Worm (Caenorhabditis elegans): ENCODE data around the gene dgtr-1.
A peak's percentile ranks its signal among the peaks of the same experiment; 100 is the strongest.

dgtr-1 gene

DNA sequence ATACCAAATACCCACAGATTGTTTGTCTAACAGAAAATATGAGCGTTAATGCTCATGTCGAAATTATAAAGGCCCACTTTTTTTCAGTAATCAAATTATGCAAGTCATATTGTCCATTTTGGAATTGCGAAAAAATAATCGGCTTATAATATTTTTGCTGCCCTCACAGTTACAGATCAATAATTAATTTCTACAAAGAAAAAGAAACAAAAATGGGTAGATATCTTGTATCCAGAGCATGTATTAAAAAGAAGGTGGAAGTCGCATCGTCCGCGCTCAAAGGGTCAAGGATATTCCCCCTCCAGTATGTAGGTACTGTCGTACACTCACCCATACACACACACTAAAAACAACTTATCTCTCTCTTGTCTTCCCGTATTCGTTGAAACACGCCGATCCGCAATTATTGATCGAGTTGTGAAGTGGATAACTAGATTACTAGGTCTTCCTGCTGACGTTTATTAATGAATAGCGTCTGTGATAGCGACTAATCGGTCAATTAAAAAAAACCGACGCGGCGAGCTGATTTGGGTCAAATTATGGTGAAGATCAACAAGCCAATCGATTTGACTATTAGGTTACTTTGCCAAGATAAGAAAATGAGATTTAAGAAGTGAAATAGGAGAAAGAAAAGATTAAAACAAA is 17.0 kb downstream of the dgtr-1 start:
- TF ChIP-seq klf-2 (GFP tag; conservative IDR thresholded peaks at IDR 0.05) (no peak), T22C8.4 (GFP tag; IDR thresholded peaks at IDR 0.05) (0 out of 2 replicates have a peak, but pooled peaks have one; percentile 18)

ce11 chrV:6514887-6515324 is 18.0 kb downstream of the dgtr-1 start, which contains the start of gene dpy-11:
Gene dpy-11, minus strand, starts transcription at chrV:6515240.
- TF ChIP-seq T22C8.4 (GFP tag; IDR thresholded peaks at IDR 0.05): no peak
- no peak for TF ChIP-seq ref-1 (GFP tag; conservative IDR thresholded peaks at IDR 0.05)
- TF ChIP-seq tab-1 (GFP tag; IDR thresholded peaks at IDR 0.05): no peak
- TF ChIP-seq cog-1 (tag; optimal IDR thresholded peaks at IDR 0.05): no peak
- TF ChIP-seq ztf-29 (GFP tag; IDR thresholded peaks at IDR 0.05): no peak
- no peak for TF ChIP-seq ztf-23 (GFP tag; IDR thresholded peaks at IDR 0.05)
- TF ChIP-seq flt-1 (GFP tag; IDR thresholded peaks at IDR 0.05): no peak
- no peak for TF ChIP-seq klf-2 (GFP tag; conservative IDR thresholded peaks at IDR 0.05)
- TF ChIP-seq med-1 (GFP tag; optimal IDR thresholded peaks at IDR 0.05; ENCODE audit: insufficient read depth): no peak

- TF ChIP-seq klf-2 (GFP tag; conservative IDR thresholded peaks at IDR 0.05) (no peak), ref-1 (GFP tag; conservative IDR thresholded peaks at IDR 0.05) (no peak), med-1 (GFP tag; optimal IDR thresholded peaks at IDR 0.05; ENCODE audit: insufficient read depth) (no peak), cog-1 (tag; optimal IDR thresholded peaks at IDR 0.05) (no peak)
Measured at ce11 chrV:6515344-6515743, 18.4 kb downstream of the dgtr-1 start.

DNA sequence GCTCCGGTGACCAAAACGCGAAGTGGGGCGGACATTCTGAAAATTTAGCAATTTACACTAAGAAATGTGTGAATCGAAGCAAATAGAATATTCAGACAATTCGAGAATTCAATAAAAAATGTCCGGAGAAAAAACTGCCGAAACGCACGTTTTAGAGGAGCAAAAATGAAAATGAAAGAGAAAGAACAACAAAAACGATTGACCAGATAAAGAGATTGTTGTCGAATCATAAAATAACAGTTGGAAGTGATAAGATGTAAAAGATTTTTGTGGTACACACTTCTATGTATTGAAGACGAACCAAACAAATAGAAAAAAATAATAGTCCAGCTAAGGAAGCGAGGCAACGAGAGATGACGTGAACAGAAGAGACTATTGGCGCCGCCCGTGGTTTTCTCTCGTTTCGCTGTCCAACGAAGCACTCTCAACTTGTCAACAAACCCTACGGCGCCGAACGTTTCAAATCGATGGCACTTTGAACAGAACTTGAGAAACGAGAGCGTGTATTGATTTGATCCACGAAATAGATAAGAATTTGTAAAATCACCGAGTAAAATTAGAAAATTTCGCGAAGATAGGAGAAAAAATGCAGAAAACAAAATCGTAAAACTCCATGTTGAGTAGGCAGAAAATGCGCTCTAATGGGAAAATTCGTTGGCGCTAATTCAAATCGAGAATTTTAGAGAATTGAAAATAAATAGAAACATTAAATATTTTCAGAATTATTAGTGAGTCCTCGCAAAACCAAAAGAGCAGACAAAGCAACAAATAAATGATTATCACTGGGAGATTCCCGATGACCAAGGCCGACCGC is 19.8 kb downstream of the dgtr-1 start, which contains the start of gene mdh-1:
Gene mdh-1 (minus strand): TSS at position 36 of the 814 bp plus-strand sequence.
- TF ChIP-seq ref-1 (GFP tag; conservative IDR thresholded peaks at IDR 0.05) (no peak), ztf-29 (GFP tag; IDR thresholded peaks at IDR 0.05) (no peak), T22C8.4 (GFP tag; IDR thresholded peaks at IDR 0.05) (no peak), med-1 (GFP tag; optimal IDR thresholded peaks at IDR 0.05; ENCODE audit: insufficient read depth) (no peak), cog-1 (tag; optimal IDR thresholded peaks at IDR 0.05) (no peak)

DNA sequence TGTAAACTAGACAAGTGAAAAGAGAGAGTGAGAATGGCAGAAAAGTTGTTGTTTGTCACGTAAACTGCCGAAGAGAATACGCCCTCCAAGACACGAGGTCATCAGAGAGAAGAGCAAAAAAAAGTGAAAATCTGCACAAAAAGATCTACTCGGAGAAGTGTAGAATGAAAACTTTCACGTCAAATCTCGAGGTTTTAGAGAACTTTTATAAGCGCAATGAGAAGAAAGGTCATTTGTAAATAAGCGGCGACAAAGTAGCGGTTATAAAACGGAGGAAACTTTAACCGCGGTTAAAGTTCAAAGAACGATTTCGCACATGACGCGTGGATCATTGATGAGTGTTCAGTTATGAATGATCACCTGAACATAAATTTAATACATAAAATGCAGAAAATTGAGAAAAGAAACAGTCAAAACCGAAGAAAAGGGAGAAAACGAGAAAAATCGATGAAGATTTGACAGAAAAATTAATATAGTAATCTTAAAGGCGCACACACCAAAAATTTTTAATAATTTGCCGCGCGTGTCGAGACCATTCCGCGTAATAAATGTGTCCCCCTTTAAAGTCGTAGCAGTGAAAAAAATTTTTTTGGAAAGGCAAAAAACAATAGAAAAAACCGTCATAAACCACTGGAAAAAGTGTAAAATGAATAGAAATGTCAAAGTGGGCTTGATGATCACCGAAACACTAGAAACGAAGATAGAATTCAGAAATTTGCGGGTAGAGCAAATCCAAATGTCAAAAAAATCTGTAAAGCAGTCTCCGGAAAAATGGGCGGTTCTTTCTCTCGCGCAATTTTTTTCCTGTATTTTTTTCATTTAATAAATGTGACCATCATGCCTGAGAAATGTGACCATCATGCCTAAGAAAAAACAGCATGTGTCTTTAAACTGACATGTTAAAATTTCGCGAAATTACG is 20.7 kb downstream of the dgtr-1 start:
- no peak for TF ChIP-seq ztf-29 (GFP tag; IDR thresholded peaks at IDR 0.05)
- TF ChIP-seq ref-1 (GFP tag; conservative IDR thresholded peaks at IDR 0.05): no peak
- no peak for TF ChIP-seq T22C8.4 (GFP tag; IDR thresholded peaks at IDR 0.05)
- no peak for TF ChIP-seq cog-1 (tag; optimal IDR thresholded peaks at IDR 0.05)
- TF ChIP-seq flt-1 (GFP tag; IDR thresholded peaks at IDR 0.05): no peak
- no peak for TF ChIP-seq klf-2 (GFP tag; conservative IDR thresholded peaks at IDR 0.05)
- TF ChIP-seq tab-1 (GFP tag; IDR thresholded peaks at IDR 0.05): no peak

ce11 chrV:6518225-6518396 is 21.2 kb downstream of the dgtr-1 start, which contains the start of gene F46E10.3:
Gene F46E10.3, plus strand, starts transcription at chrV:6518297.
- TF ChIP-seq flt-1 (GFP tag; IDR thresholded peaks at IDR 0.05) (no peak), T22C8.4 (GFP tag; IDR thresholded peaks at IDR 0.05) (no peak), med-1 (GFP tag; optimal IDR thresholded peaks at IDR 0.05; ENCODE audit: insufficient read depth) (no peak), klf-2 (GFP tag; conservative IDR thresholded peaks at IDR 0.05) (no peak), tab-1 (GFP tag; IDR thresholded peaks at IDR 0.05) (no peak), ztf-29 (GFP tag; IDR thresholded peaks at IDR 0.05) (no peak), cog-1 (tag; optimal IDR thresholded peaks at IDR 0.05) (no peak), ref-1 (GFP tag; conservative IDR thresholded peaks at IDR 0.05) (no peak), ztf-23 (GFP tag; IDR thresholded peaks at IDR 0.05) (no peak)

DNA sequence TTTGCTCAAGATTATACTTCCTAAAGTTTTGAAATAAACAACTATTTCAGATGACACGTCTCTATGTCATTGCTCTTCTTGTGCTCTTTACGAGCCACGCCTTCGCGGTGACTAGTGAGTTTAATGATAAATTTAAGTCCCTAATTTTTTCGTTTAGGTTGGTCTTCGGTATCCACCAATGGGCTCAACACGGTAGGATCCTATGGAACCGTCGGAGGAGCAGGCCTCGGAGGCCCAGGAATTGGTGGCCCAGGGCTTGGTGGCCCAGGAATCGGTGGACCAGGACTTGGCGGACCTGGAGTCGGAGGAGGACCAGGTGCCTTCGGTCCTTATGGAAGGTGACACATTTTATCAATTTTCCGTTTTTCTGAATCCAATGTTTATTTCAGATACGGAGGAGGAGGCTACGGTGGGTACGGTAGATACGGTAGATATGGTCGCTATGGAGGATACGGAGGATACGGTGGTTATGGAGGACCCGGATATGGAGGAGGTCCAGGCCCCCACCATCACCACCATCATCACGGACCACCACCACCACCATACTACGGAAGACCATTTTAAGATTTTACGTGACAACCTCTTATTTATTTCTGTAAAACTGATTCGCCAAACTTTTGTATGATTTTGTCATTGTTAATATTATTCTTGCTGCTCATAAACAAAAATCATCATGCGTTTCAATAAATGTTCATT is 23.6 kb downstream of the dgtr-1 start, which contains the start of the genes F46E10.2 and F46E10.18:
Gene F46E10.2 (plus strand): TSS at position 51 of the 696 bp plus-strand sequence.
Gene F46E10.18 (plus strand): TSS at position 646 of the 696 bp plus-strand sequence.
- TF ChIP-seq ztf-23 (GFP tag; IDR thresholded peaks at IDR 0.05): no peak
- no peak for TF ChIP-seq flt-1 (GFP tag; IDR thresholded peaks at IDR 0.05)
- TF ChIP-seq T22C8.4 (GFP tag; IDR thresholded peaks at IDR 0.05): no peak

DNA sequence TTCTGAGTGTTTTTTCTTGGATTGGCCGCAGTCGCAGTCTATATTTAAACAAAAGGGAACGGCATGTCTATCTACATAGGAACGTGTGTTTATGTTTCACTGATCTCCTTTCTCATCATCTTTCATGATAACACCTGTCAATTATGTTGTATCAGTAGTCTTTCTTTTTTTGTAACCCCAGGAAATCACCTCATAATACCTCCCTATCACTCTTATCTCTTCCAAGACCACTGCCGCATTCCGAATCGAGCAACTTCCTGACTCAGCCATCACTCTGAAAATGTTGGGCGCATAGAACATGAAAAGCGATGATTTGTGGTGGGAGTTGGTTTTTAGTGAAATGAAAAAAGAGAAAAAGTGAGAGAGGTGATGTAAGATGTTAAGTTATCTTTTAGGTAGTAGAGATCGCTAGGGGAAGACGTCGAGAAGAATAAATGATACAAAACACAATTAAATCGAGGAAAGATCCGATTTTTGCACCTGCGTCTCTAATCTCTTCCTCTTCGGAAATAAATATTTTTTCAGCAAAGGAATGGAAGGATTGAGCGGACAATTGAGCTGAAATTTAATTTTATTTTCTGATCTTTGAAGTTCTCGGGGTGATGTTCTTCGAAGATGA is 26.1 kb downstream of the dgtr-1 start:
- TF ChIP-seq ref-1 (GFP tag; conservative IDR thresholded peaks at IDR 0.05) (no peak), ztf-29 (GFP tag; IDR thresholded peaks at IDR 0.05) (no peak), ztf-23 (GFP tag; IDR thresholded peaks at IDR 0.05) (no peak), med-1 (GFP tag; optimal IDR thresholded peaks at IDR 0.05; ENCODE audit: insufficient read depth) (no peak)

DNA sequence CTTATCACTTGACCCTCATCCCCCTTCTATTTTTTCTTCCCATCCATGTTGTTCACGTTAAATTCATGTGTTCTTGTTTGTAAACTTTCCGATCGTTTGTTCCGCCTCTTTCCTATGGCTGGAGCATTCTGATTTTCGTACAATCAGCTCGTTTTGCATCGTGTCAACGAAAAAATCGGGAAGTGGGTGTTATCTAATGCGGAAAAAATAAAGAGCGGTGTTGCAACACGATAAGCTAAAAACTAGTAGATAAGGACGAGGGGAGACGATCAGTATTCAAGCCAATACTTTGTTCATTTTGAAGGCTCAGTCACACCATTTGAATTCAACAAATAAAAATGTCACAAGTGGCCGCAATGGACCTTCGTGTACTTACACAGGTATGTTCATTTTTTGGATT is 27.8 kb downstream of the dgtr-1 start, which contains the start of gene acs-1:
Gene acs-1 (plus strand): TSS at position 233 of the 400 bp plus-strand sequence.
- TF ChIP-seq med-1 (GFP tag; optimal IDR thresholded peaks at IDR 0.05; ENCODE audit: insufficient read depth): no peak
- TF ChIP-seq cog-1 (tag; optimal IDR thresholded peaks at IDR 0.05): no peak
- TF ChIP-seq T22C8.4 (GFP tag; IDR thresholded peaks at IDR 0.05): no peak
- TF ChIP-seq tab-1 (GFP tag; IDR thresholded peaks at IDR 0.05): no peak
- TF ChIP-seq ztf-29 (GFP tag; IDR thresholded peaks at IDR 0.05): no peak
- no peak for TF ChIP-seq ref-1 (GFP tag; conservative IDR thresholded peaks at IDR 0.05)
- TF ChIP-seq ztf-23 (GFP tag; IDR thresholded peaks at IDR 0.05): no peak

Data from whole organism, midembryonic.